Fruit fly (Drosophila melanogaster) whole organism, adult: ENCODE measurements around the gene Arp5.

Experiments
- CG14711 ChIP-seq: fragments of 200-800 bp; sonication (Bioruptor generic); optimal IDR thresholded peaks from 2 replicates; lab custom pipeline; 2018; ENCODE audit warnings: missing biosample characterization, mild to moderate bottlenecking, missing genetic modification characterization, moderate library complexity
- CG5204 ChIP-seq: fragments of 200-800 bp; sonication (Bioruptor generic); optimal IDR thresholded peaks from 2 replicates; lab custom pipeline; 2016; ENCODE audit warnings: missing biosample characterization, missing genetic modification characterization
- CG7045 ChIP-seq: fragments of 200-800 bp; sonication (Bioruptor generic); optimal IDR thresholded peaks from 2 replicates; lab custom pipeline; 2017; ENCODE audit warnings: missing biosample characterization, mild to moderate bottlenecking, missing genetic modification characterization
- Crg-1 ChIP-seq: fragments of 200-800 bp; sonication (Bioruptor generic); optimal IDR thresholded peaks from 2 replicates; lab custom pipeline; 2016; ENCODE audit warnings: missing biosample characterization, missing genetic modification characterization
- Mnt ChIP-seq: fragments of 200-800 bp; sonication (Bioruptor generic); optimal IDR thresholded peaks from 2 replicates; lab custom pipeline; 2016; ENCODE audit warnings: missing biosample characterization, mild to moderate bottlenecking, missing genetic modification characterization
- bab1 ChIP-seq: fragments of 200-800 bp; sonication (Bioruptor generic); optimal IDR thresholded peaks from 3 replicates; lab custom pipeline; 2019; ENCODE audit warnings: missing biosample characterization, mild to moderate bottlenecking, missing genetic modification characterization, moderate library complexity
- cnc ChIP-seq, 2 experiments: fragments of >200 bp; optimal IDR thresholded peaks; 2 replicates each; lab custom pipeline; 2017
- kay ChIP-seq: fragments of 200-800 bp; sonication (Bioruptor generic); peaks from one replicate; lab custom pipeline; 2016; ENCODE audit warnings: missing biosample characterization, missing genetic modification characterization, borderline replicate concordance
- pad ChIP-seq: fragments of 200-800 bp; sonication (Bioruptor generic); optimal IDR thresholded peaks from 3 replicates; lab custom pipeline; 2017; ENCODE audit warnings: missing biosample characterization, missing genetic modification characterization, mild to moderate bottlenecking, moderate library complexity, missing genetic modification reagents

DNA sequence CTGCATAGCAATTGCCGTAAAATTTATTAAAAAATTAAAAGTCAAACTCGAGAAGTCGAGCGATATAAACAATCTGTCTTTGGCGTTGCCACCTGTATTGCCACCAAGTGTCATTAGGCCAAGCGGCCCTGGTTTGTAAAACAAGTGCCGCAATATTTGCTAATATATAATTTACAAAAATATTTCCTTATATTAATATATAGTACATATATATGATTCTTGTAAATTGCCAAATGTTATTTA lies 18.2 kb upstream of the Arp5 start, which contains the start of the genes CG7215 and Prx5:
- no peak for TF ChIP-seq Mnt (GFP tag; lab: Kevin White, UChicago)
- no peak for TF ChIP-seq kay (GFP tag; lab: Kevin White, UChicago)
- TF ChIP-seq bab1 (GFP tag; lab: Kevin White, UChicago): no peak
- no peak for TF ChIP-seq CG5204 (GFP tag; lab: Kevin White, UChicago)
- no peak for TF ChIP-seq pad
- TF ChIP-seq Crg-1: no peak
- TF ChIP-seq cnc (optimal IDR thresholded peaks at IDR 0.05; lab: Kevin White, UChicago): no peak
- TF ChIP-seq CG7045 (GFP tag; lab: Kevin White, UChicago): no peak
- no peak for TF ChIP-seq CG14711 (tag; lab: Kevin White, UChicago)
